Worm (Caenorhabditis elegans): ENCODE results near the gene F21A3.2.

ce11 chrV:15559047-15559446, 25.3 kb upstream of the F21A3.2 start, which contains the start of gene acr-18:
- TF ChIP-seq blmp-1 (tag; optimal IDR thresholded peaks at IDR 0.05) (no peak), nhr-237 (tag; optimal IDR thresholded peaks at IDR 0.05) (no peak), sptf-1 (tag; optimal IDR thresholded peaks at IDR 0.05) (no peak), unc-120 (tag; optimal IDR thresholded peaks at IDR 0.05; ENCODE audit: poor library complexity, severe bottlenecking) (no peak), ham-2 (GFP tag; optimal IDR thresholded peaks at IDR 0.05) (no peak), hlh-1 (tag; optimal IDR thresholded peaks at IDR 0.05) (no peak), snpc-4 (tag; optimal IDR thresholded peaks at IDR 0.05) (no peak), lin-13 (tag; optimal IDR thresholded peaks at IDR 0.05) (no peak), lin-32 (GFP tag; optimal IDR thresholded peaks at IDR 0.05) (no peak), ztf-11 (tag; optimal IDR thresholded peaks at IDR 0.05) (no peak), mls-2 (tag; optimal IDR thresholded peaks at IDR 0.05) (no peak), lsy-2 (tag; optimal IDR thresholded peaks at IDR 0.05) (no peak)
